Worm (Caenorhabditis elegans): ENCODE data around the gene lem-4.

DNA sequence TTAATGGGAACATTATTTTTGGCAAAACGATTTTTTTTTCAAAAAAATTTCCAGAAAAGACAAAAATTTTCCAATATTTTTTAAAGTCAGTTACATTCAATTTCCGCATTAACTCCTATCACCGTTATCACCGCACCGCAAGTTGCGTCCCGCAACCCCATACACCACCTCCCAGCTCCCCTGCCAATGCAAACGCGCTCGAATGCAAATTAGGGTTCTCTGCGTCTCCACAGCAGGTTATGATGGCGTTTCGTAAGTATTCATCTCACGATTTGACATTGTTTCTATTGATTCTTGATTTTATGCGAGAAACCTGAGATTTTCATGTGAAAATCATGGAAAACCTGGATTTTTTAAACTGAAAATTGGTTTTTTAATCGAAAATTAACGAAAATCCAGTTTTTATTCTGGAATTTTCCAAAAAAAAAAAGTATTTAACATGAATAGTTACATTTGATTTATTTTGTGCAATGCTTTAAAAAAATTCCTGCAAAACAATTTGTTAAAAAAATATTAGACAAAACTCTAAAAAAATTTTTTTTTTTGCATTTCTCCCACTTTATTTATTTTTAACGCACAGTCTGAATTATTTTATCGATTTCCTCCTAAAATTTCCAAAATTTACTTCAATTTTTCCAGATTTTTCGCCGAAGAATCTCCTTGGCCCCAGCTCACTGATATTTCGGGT is 30.3 kb upstream of the lem-4 start, which contains the start of gene mak-2:
- no peak for TF ChIP-seq dmd-4 (tag; optimal IDR thresholded peaks at IDR 0.05)
- no peak for TF ChIP-seq aly-2 (tag; optimal IDR thresholded peaks at IDR 0.05)
- TF ChIP-seq nhr-25 (tag; optimal IDR thresholded peaks at IDR 0.05) = peak; percentile 58
- peak; percentile 2 for TF ChIP-seq ztf-4 (tag; optimal IDR thresholded peaks at IDR 0.05)
- no peak for TF ChIP-seq nhr-11 (tag; optimal IDR thresholded peaks at IDR 0.05)
- no peak for TF ChIP-seq ztf-11 (tag; optimal IDR thresholded peaks at IDR 0.05)
- TF ChIP-seq lin-13 (GFP tag; optimal IDR thresholded peaks at IDR 0.05) = peak; percentile 79
- no peak for TF ChIP-seq nhr-77 (tag; optimal IDR thresholded peaks at IDR 0.05)
- no peak for TF ChIP-seq ceh-82 (tag; optimal IDR thresholded peaks at IDR 0.05)
- TF ChIP-seq fos-1 (tag; optimal IDR thresholded peaks at IDR 0.05) = peak; percentile 78
- TF ChIP-seq mbf-1 (tag; optimal IDR thresholded peaks at IDR 0.05) = no peak
- no peak for TF ChIP-seq ama-1 (optimal IDR thresholded peaks at IDR 0.05)
